Worm (Caenorhabditis elegans) whole organism, young adult: ENCODE measurements around the gene glb-5.

Experiments used
- B0035.1 ChIP-seq: sonication (generic microtip); optimal IDR thresholded peaks from 2 replicates; lab custom pipeline; 2016; ENCODE audit warnings: missing genetic modification characterization, mild to moderate bottlenecking, missing compliant biosample characterization, missing genotype, missing genetic modification reagents
- D2030.7 ChIP-seq: fragments of 200-800 bp; sonication (Bioruptor generic); IDR thresholded peaks from 2 replicates; pipeline ENCODE4 v1.3.6; 2022; ENCODE audit warnings: missing genetic modification reagents, missing genetic modification characterization, missing compliant biosample characterization
- F23B12.7 ChIP-seq: sonication (generic microtip); optimal IDR thresholded peaks from 2 replicates; lab custom pipeline; 2017; ENCODE audit warnings: missing genetic modification characterization, mild to moderate bottlenecking, missing compliant biosample characterization, antibody characterized with exemption, moderate library complexity; ENCODE audit not compliant: insufficient read depth
- F33H1.4 ChIP-seq: fragments of 200-800 bp; sonication (Bioruptor generic); IDR thresholded peaks from 2 replicates; pipeline ENCODE4 v1.3.6; 2022; ENCODE audit warnings: missing genetic modification reagents, missing genetic modification characterization, missing compliant biosample characterization
- F37B4.10 ChIP-seq: fragments of 200-800 bp; sonication (Bioruptor generic); IDR thresholded peaks from 2 replicates; pipeline ENCODE4 v1.3.6; 2022; ENCODE audit warnings: missing genetic modification characterization, missing compliant biosample characterization
- F39B2.1 ChIP-seq: fragments of 200-800 bp; sonication (Bioruptor generic); IDR thresholded peaks from 2 replicates; pipeline ENCODE4 v1.3.6; 2022; ENCODE audit warnings: missing genetic modification reagents, missing genetic modification characterization, missing compliant biosample characterization
- K12H6.12 ChIP-seq: fragments of 200-800 bp; sonication (Bioruptor generic); optimal IDR thresholded peaks from 2 replicates; lab custom pipeline; 2018; ENCODE audit warnings: mild to moderate bottlenecking, missing genetic modification characterization, missing compliant biosample characterization
- T07F8.4 ChIP-seq: sonication (generic microtip); optimal IDR thresholded peaks from 2 replicates; lab custom pipeline; 2016; ENCODE audit warnings: mild to moderate bottlenecking, missing genetic modification characterization, moderate library complexity, missing compliant biosample characterization
- Y67H2A.10 ChIP-seq: fragments of 200-800 bp; sonication (Bioruptor generic); conservative IDR thresholded peaks from 2 replicates; pipeline ENCODE4 v1.3.6; 2022; ENCODE audit warnings: missing genetic modification reagents, missing genetic modification characterization, missing compliant biosample characterization
- athp-1 ChIP-seq: sonication (generic microtip); optimal IDR thresholded peaks from 2 replicates; lab custom pipeline; 2017; ENCODE audit warnings: mild to moderate bottlenecking, missing genetic modification characterization, missing compliant biosample characterization
- attf-3 ChIP-seq: fragments of 200-800 bp; sonication (Bioruptor generic); conservative IDR thresholded peaks from 2 replicates; pipeline ENCODE4 v1.3.6; 2022; ENCODE audit warnings: missing genetic modification reagents, missing genetic modification characterization, missing compliant biosample characterization
- ceh-100 ChIP-seq: fragments of 200-800 bp; sonication (Bioruptor generic); IDR thresholded peaks from 2 replicates; pipeline ENCODE4 v1.3.6; 2022; ENCODE audit warnings: missing genetic modification reagents, missing genetic modification characterization, missing compliant biosample characterization
- ceh-27 ChIP-seq: fragments of 200-800 bp; sonication (Bioruptor generic); optimal IDR thresholded peaks from 2 replicates; lab custom pipeline; 2018; ENCODE audit warnings: mild to moderate bottlenecking, missing genetic modification characterization, moderate library complexity, missing compliant biosample characterization
- ceh-91 ChIP-seq: fragments of 200-800 bp; sonication (Bioruptor generic); IDR thresholded peaks from 2 replicates; pipeline ENCODE4 v1.3.6; 2022; ENCODE audit warnings: missing genetic modification reagents, missing genetic modification characterization, missing compliant biosample characterization
- dox-1 ChIP-seq: fragments of 200-800 bp; sonication (Bioruptor generic); IDR thresholded peaks from 2 replicates; pipeline ENCODE4 v1.3.6; 2022; ENCODE audit warnings: missing genetic modification reagents, missing genetic modification characterization, missing compliant biosample characterization
- efl-1 ChIP-seq: fragments of 150-350 bp; optimal IDR thresholded peaks from 2 replicates; lab custom pipeline; 2014; ENCODE audit warnings: missing biosample characterization, missing genetic modification reagents, missing genetic modification characterization
- gei-17 ChIP-seq: fragments of 200-800 bp; sonication (Bioruptor generic); optimal IDR thresholded peaks from 2 replicates; lab custom pipeline; 2018; ENCODE audit warnings: mild to moderate bottlenecking, missing genetic modification characterization, missing compliant biosample characterization
- hlh-12 ChIP-seq: sonication (generic microtip); optimal IDR thresholded peaks from 2 replicates; lab custom pipeline; 2016; ENCODE audit warnings: missing genetic modification characterization, missing compliant biosample characterization
- hlh-26 ChIP-seq: fragments of 200-800 bp; sonication (Bioruptor generic); conservative IDR thresholded peaks from 2 replicates; pipeline ENCODE4 v1.3.6; 2022; ENCODE audit warnings: missing genetic modification reagents, missing genetic modification characterization, missing compliant biosample characterization
- let-526 ChIP-seq: fragments of 200-800 bp; sonication (Bioruptor generic); IDR thresholded peaks from 2 replicates; pipeline ENCODE4 v1.3.6; 2022; ENCODE audit warnings: missing genetic modification reagents, missing genetic modification characterization, missing compliant biosample characterization
- lin-40 ChIP-seq: sonication (generic microtip); optimal IDR thresholded peaks from 2 replicates; lab custom pipeline; 2016; ENCODE audit warnings: missing genetic modification characterization, mild to moderate bottlenecking, missing compliant biosample characterization, missing genotype, missing genetic modification reagents
- lin-54 ChIP-seq: fragments of 200-800 bp; sonication (Bioruptor generic); optimal IDR thresholded peaks from 2 replicates; lab custom pipeline; 2018; ENCODE audit warnings: mild to moderate bottlenecking, missing genetic modification characterization, missing compliant biosample characterization
- lir-1 ChIP-seq: fragments of 200-800 bp; sonication (Bioruptor generic); conservative IDR thresholded peaks from 2 replicates; pipeline ENCODE4 v1.3.6; 2022; ENCODE audit warnings: missing genetic modification reagents, missing genetic modification characterization, missing compliant biosample characterization
- madf-10 ChIP-seq: sonication (generic microtip); optimal IDR thresholded peaks from 2 replicates; lab custom pipeline; 2016; ENCODE audit warnings: mild to moderate bottlenecking, missing genetic modification characterization, missing compliant biosample characterization
- madf-3 ChIP-seq: fragments of 200-800 bp; sonication (Bioruptor generic); IDR thresholded peaks from 2 replicates; pipeline ENCODE4 v1.3.6; 2022; ENCODE audit warnings: missing genetic modification reagents, missing genetic modification characterization, missing compliant biosample characterization
- madf-6 ChIP-seq: fragments of 200-800 bp; sonication (Bioruptor generic); IDR thresholded peaks from 2 replicates; pipeline ENCODE4 v1.3.6; 2022; ENCODE audit warnings: missing genetic modification reagents, missing genetic modification characterization, missing compliant biosample characterization
- madf-8 ChIP-seq: fragments of 200-800 bp; sonication (Bioruptor generic); conservative IDR thresholded peaks from 2 replicates; pipeline ENCODE4 v1.3.6; 2022; ENCODE audit warnings: missing genetic modification reagents, missing genetic modification characterization, missing compliant biosample characterization
- mcd-1 ChIP-seq: fragments of 200-800 bp; sonication (Bioruptor generic); IDR thresholded peaks from 2 replicates; pipeline ENCODE4 v1.3.6; 2022; ENCODE audit warnings: missing genetic modification reagents, missing genetic modification characterization, missing compliant biosample characterization
- nfya-1 ChIP-seq: sonication (generic microtip); optimal IDR thresholded peaks from 2 replicates; lab custom pipeline; 2017; ENCODE audit warnings: antibody characterized with exemption, missing compliant biosample characterization, missing genetic modification characterization, borderline replicate concordance; ENCODE audit not compliant: insufficient read depth
- nfyb-1 ChIP-seq: fragments of 200-800 bp; sonication (Bioruptor generic); IDR thresholded peaks from 2 replicates; pipeline ENCODE4 v1.3.6; 2022; ENCODE audit warnings: missing genetic modification reagents, missing genetic modification characterization, missing compliant biosample characterization
- nhr-120 ChIP-seq: fragments of 200-800 bp; sonication (Bioruptor generic); IDR thresholded peaks from 2 replicates; pipeline ENCODE4 v1.3.6; 2022; ENCODE audit warnings: missing genetic modification characterization, missing compliant biosample characterization
- nhr-179 ChIP-seq: sonication (generic microtip); optimal IDR thresholded peaks from 2 replicates; lab custom pipeline; 2016; ENCODE audit warnings: mild to moderate bottlenecking, missing genetic modification characterization, missing compliant biosample characterization
- nhr-27 ChIP-seq: fragments of 200-800 bp; sonication (Bioruptor generic); optimal IDR thresholded peaks from 2 replicates; lab custom pipeline; 2018; ENCODE audit warnings: mild to moderate bottlenecking, missing genetic modification characterization, moderate library complexity, missing compliant biosample characterization
- nhr-80 ChIP-seq: sonication (generic microtip); optimal IDR thresholded peaks from 2 replicates; lab custom pipeline; 2016; ENCODE audit warnings: missing genetic modification characterization, missing compliant biosample characterization
- pha-4 ChIP-seq: fragments of 150-350 bp; sonication (generic microtip); optimal IDR thresholded peaks from 2 replicates; lab custom pipeline; 2014; ENCODE audit warnings: missing biosample characterization, missing genetic modification reagents, missing genetic modification characterization
- rcor-1 ChIP-seq: fragments of 200-800 bp; sonication (Bioruptor generic); IDR thresholded peaks from 2 replicates; pipeline ENCODE4 v1.3.6; 2022; ENCODE audit warnings: missing genetic modification reagents, missing genetic modification characterization, missing compliant biosample characterization
- tbp1 ChIP-seq: fragments of 200-800 bp; sonication (Bioruptor generic); optimal IDR thresholded peaks from 2 replicates; lab custom pipeline; 2018; ENCODE audit warnings: mild to moderate bottlenecking, missing genetic modification characterization, missing compliant biosample characterization
- tlf-1 ChIP-seq: fragments of 200-800 bp; sonication (Bioruptor generic); optimal IDR thresholded peaks from 2 replicates; lab custom pipeline; 2018; ENCODE audit warnings: mild to moderate bottlenecking, missing genetic modification characterization, missing compliant biosample characterization
- xnd-1 ChIP-seq: sonication (generic microtip); optimal IDR thresholded peaks from 2 replicates; lab custom pipeline; 2016; ENCODE audit warnings: missing genotype, missing genetic modification reagents, missing genetic modification characterization, missing compliant biosample characterization
- zim-3 ChIP-seq: sonication (generic microtip); optimal IDR thresholded peaks from 2 replicates; lab custom pipeline; 2017; ENCODE audit warnings: mild to moderate bottlenecking, missing genetic modification characterization, moderate library complexity, missing compliant biosample characterization
- ztf-18 ChIP-seq: sonication (generic microtip); optimal IDR thresholded peaks from 2 replicates; lab custom pipeline; 2016; ENCODE audit warnings: missing genotype, mild to moderate bottlenecking, missing genetic modification characterization, missing compliant biosample characterization
- ztf-26 ChIP-seq: sonication (generic microtip); optimal IDR thresholded peaks from 2 replicates; lab custom pipeline; 2017; ENCODE audit warnings: missing genetic modification characterization, missing compliant biosample characterization
- ztf-28 ChIP-seq: fragments of 200-800 bp; sonication (Bioruptor generic); IDR thresholded peaks from 2 replicates; pipeline ENCODE4 v1.3.6; 2022; ENCODE audit warnings: missing genetic modification reagents, missing genetic modification characterization, missing compliant biosample characterization

Gene glb-5

DNA sequence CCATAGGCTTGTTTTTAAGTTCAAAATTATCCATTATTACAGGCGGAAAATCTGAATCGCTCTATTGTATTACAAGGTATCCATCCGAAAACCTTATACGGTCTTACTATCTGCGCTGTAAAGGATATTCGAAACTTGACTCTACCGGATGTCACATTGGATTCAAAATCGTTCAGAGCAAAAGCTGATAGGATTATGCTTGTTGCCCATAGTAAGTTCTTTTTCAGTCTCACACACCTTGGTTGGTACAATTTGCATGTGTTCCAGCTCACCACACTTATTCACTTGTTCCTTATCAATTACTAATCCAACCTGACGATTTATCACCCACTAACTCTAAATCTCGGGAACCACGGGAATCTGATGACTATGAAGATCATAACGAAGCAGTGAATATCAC is 31.0 kb upstream of the glb-5 start:
- no peak for TF ChIP-seq F37B4.10
- TF ChIP-seq gei-17 (GFP tag; lab: Kevin White, UChicago): no peak
- no peak for TF ChIP-seq D2030.7 (GFP tag; lab: Robert Waterston, UW)
- TF ChIP-seq K12H6.12: no peak
- TF ChIP-seq madf-10 (tag; lab: Kevin White, UChicago): no peak
- no peak for TF ChIP-seq nhr-120
- TF ChIP-seq attf-3 (GFP tag; lab: Robert Waterston, UW): no peak
- no peak for TF ChIP-seq lir-1 (GFP tag; lab: Robert Waterston, UW)
- no peak for TF ChIP-seq mcd-1 (GFP tag; lab: Robert Waterston, UW)
- TF ChIP-seq ztf-18 (tag; lab: Kevin White, UChicago): no peak
- TF ChIP-seq ceh-100 (GFP tag; lab: Robert Waterston, UW): no peak
- TF ChIP-seq Y67H2A.10 (GFP tag; lab: Robert Waterston, UW): no peak

DNA sequence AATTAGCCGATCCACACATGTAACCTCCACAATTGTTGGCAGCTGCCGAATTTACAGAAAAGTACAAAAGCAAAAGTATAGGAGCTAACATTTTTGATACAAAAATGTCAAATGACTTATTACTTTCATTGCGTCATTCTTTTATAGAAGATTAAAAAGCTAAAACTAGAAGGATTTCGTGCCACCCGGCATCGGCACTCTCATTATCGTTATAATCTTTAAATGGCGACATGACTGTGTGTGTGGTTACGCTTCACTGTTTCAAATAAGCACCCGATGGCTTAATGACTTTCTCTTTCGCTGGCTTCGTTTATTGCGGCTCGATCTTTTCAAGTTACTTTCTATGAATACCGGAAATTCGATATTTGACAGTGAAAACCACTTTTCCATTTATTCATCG is 24.9 kb upstream of the glb-5 start, which contains the start of gene grl-1:
Gene grl-1 (minus strand): TSS at position 101 of the 400 bp plus-strand sequence.
- TF ChIP-seq ceh-27 (GFP tag; lab: Kevin White, UChicago) (no peak), madf-6 (GFP tag; lab: Robert Waterston, UW) (0 out of 2 replicates have a peak, but pooled peaks have one; percentile 20)
- TF ChIP-seq, all 124 proteins: peak for 1

DNA sequence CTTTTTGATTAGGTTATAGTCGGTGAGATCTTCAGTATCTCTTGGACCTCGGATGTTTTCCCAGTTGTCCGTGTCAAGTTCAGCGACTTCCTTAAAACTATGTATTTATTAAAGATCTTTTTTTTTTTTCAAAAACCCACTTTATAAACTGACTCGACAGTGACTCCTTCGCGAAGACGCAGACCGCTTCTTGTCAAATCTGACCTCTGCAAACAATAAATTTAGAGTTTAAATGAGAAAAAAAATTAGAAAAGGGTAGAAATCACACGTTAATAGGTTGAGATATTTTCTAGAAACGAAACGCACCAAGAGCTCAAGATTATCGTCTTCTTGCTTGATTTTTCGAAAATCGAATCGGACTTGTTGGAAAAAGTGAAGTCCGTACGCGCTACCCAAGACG is 22.9 kb upstream of the glb-5 start, which contains the start of gene C24G6.8:
Gene C24G6.8 (minus strand): TSS at position 101 of the 400 bp plus-strand sequence.
- TF ChIP-seq rcor-1 (GFP tag; lab: Robert Waterston, UW): no peak
- TF ChIP-seq hlh-12 (tag; lab: Kevin White, UChicago): no peak
- TF ChIP-seq nhr-80 (tag; lab: Kevin White, UChicago): no peak
- TF ChIP-seq T07F8.4 (tag; lab: Kevin White, UChicago): no peak
- no peak for TF ChIP-seq tbp1 (GFP tag; lab: Kevin White, UChicago)
- TF ChIP-seq ztf-26 (tag; lab: Kevin White, UChicago): no peak
- TF ChIP-seq K12H6.12: no peak
- no peak for TF ChIP-seq F37B4.10
- TF ChIP-seq zim-3 (tag; lab: Kevin White, UChicago): no peak
- TF ChIP-seq gei-17 (GFP tag; lab: Kevin White, UChicago): no peak
- no peak for TF ChIP-seq nfya-1 (tag; lab: Kevin White, UChicago)
- TF ChIP-seq nhr-27 (tag; lab: Kevin White, UChicago): no peak
- no peak for TF ChIP-seq let-526 (GFP tag; lab: Robert Waterston, UW)
- no peak for TF ChIP-seq lin-40 (tag; lab: Kevin White, UChicago)
- TF ChIP-seq nhr-179 (tag; lab: Kevin White, UChicago): no peak
- no peak for TF ChIP-seq madf-3 (GFP tag; lab: Robert Waterston, UW)
- TF ChIP-seq, all 124 proteins: peak for 0

DNA sequence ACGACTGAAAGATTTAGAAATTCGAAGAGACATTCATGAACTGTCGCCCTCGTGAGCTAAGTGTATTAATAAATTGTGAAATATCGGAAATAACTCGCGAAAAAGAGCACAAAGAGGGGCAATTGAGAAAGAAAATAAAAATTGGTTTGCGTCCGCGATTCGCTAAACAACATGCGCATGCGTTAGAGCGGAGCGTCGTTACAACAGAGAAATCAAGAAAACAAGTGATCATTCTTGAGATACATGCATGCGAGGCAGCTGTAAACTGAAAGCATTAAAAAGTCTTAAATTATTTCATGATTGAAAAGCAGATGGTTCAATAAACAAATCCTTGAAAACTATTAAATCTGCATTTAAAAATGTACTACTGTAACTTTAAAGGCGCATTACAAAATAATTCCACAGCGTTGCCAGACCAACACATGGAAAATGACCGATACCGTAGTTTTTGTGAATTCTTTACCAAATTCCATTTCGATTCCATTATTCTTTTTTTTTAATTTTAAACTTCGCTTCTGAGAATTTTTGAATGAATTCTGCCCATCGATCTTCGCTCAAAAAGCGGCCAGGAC is 22.4 kb upstream of the glb-5 start, which contains the start of the genes cox-16 and syp-2:
Gene cox-16 (minus strand): TSS at position 4 of the 572 bp plus-strand sequence.
Gene syp-2 (plus strand): TSS at position 248 of the 572 bp plus-strand sequence.
- TF ChIP-seq athp-1 (tag; lab: Kevin White, UChicago) (no peak), attf-3 (GFP tag; lab: Robert Waterston, UW) (peak; percentile 93), nfyb-1 (GFP tag; lab: Robert Waterston, UW) (no peak), F33H1.4 (GFP tag; lab: Robert Waterston, UW) (peak; percentile 89), tbp1 (GFP tag; lab: Kevin White, UChicago) (peak; percentile 16), lin-54 (GFP tag; lab: Kevin White, UChicago) (peak; percentile 58), madf-6 (GFP tag; lab: Robert Waterston, UW) (peak; percentile 95), hlh-26 (no peak), F39B2.1 (no peak), ztf-28 (GFP tag; lab: Robert Waterston, UW) (no peak), B0035.1 (tag; lab: Kevin White, UChicago) (no peak), dox-1 (GFP tag; lab: Robert Waterston, UW) (peak; percentile 48; the same call in 1 of the 2 replicates), tlf-1 (GFP tag; lab: Kevin White, UChicago) (no peak), efl-1 (GFP tag; lab: Kevin White, UChicago) (peak; percentile 19), xnd-1 (peak; percentile 88), F23B12.7 (tag; lab: Kevin White, UChicago) (peak; percentile 48), madf-8 (GFP tag; lab: Robert Waterston, UW) (peak; percentile 86), D2030.7 (GFP tag; lab: Robert Waterston, UW) (peak; percentile 78), ceh-91 (GFP tag; lab: Robert Waterston, UW) (peak; percentile 82), pha-4 (tag; lab: Kevin White, UChicago) (no peak)
